Fruit fly (Drosophila melanogaster) whole organism, embryonic: ENCODE data around the gene CG13127.

ENCODE experiments used
- B-H2 ChIP-seq: fragments of 200-800 bp; sonication (Bioruptor generic); optimal IDR thresholded peaks from 2 replicates; lab custom pipeline; 2018; ENCODE audit warnings: missing biosample characterization, mild to moderate bottlenecking, missing genetic modification characterization
- CG10654 ChIP-seq: fragments of 200-800 bp; sonication (Bioruptor generic); optimal IDR thresholded peaks from 2 replicates; lab custom pipeline; 2016; ENCODE audit warnings: missing biosample characterization, missing genetic modification characterization
- CG10959 ChIP-seq: fragments of 200-800 bp; sonication (Bioruptor generic); IDR thresholded peaks from 2 replicates; pipeline ENCODE4 v1.3.6; 2022; ENCODE audit warnings: missing biosample characterization, missing genetic modification characterization
- CG11247 ChIP-seq: fragments of 200-800 bp; sonication (Bioruptor generic); IDR thresholded peaks from 2 replicates; pipeline ENCODE4 v1.3.6; 2022; ENCODE audit warnings: missing biosample characterization, missing genetic modification characterization
- CG11398 ChIP-seq: fragments of 200-800 bp; sonication (Bioruptor generic); optimal IDR thresholded peaks from 2 replicates; lab custom pipeline; 2016; ENCODE audit warnings: missing biosample characterization, missing genetic modification characterization
- CG13624 ChIP-seq: fragments of 200-800 bp; sonication (Bioruptor generic); optimal IDR thresholded peaks from 2 replicates; lab custom pipeline; 2016; ENCODE audit warnings: missing biosample characterization, missing genetic modification characterization
- CG13775 ChIP-seq: fragments of 200-800 bp; sonication (Bioruptor generic); optimal IDR thresholded peaks from 3 replicates; lab custom pipeline; 2017; ENCODE audit warnings: missing biosample characterization, mild to moderate bottlenecking, missing genetic modification characterization
- CG15073 ChIP-seq: fragments of 200-800 bp; sonication (Bioruptor generic); optimal IDR thresholded peaks from 2 replicates; lab custom pipeline; 2016; ENCODE audit warnings: missing biosample characterization, missing genetic modification characterization
- CG17612 ChIP-seq: fragments of 200-800 bp; sonication (Bioruptor generic); IDR thresholded peaks from 2 replicates; pipeline ENCODE4 v1.3.6; 2022; ENCODE audit warnings: missing biosample characterization, missing genetic modification characterization
- CG17912 ChIP-seq: fragments of 200-800 bp; sonication (Bioruptor generic); optimal IDR thresholded peaks from 2 replicates; lab custom pipeline; 2018; ENCODE audit warnings: missing biosample characterization, mild to moderate bottlenecking, missing genetic modification characterization
- CG18476 ChIP-seq: fragments of 200-800 bp; sonication (Bioruptor generic); optimal IDR thresholded peaks from 2 replicates; lab custom pipeline; 2016; ENCODE audit warnings: missing biosample characterization, mild to moderate bottlenecking, missing genetic modification characterization
- CG2116 ChIP-seq: fragments of 200-800 bp; sonication (Bioruptor generic); optimal IDR thresholded peaks from 3 replicates; lab custom pipeline; 2018; ENCODE audit warnings: missing biosample characterization, mild to moderate bottlenecking, missing genetic modification characterization
- CG2875 ChIP-seq: fragments of 200-800 bp; sonication (Bioruptor generic); optimal IDR thresholded peaks from 2 replicates; lab custom pipeline; 2017; ENCODE audit warnings: missing biosample characterization, mild to moderate bottlenecking, missing genetic modification characterization, missing genetic modification reagents
- CG3838 ChIP-seq: fragments of 200-800 bp; sonication (Bioruptor generic); optimal IDR thresholded peaks from 3 replicates; lab custom pipeline; 2016; ENCODE audit warnings: missing biosample characterization, missing genetic modification characterization
- CG3847 ChIP-seq: fragments of 200-800 bp; sonication (Bioruptor generic); IDR thresholded peaks from 2 replicates; pipeline ENCODE4 v1.3.6; 2022; ENCODE audit warnings: missing biosample characterization, missing genetic modification characterization
- CG4360 ChIP-seq: fragments of 200-800 bp; sonication (Bioruptor generic); IDR thresholded peaks from 2 replicates; pipeline ENCODE4 v1.3.6; 2022; ENCODE audit warnings: missing biosample characterization, missing genetic modification characterization
- CG4617 ChIP-seq: fragments of 200-800 bp; sonication (Bioruptor generic); optimal IDR thresholded peaks from 3 replicates; lab custom pipeline; 2016; ENCODE audit warnings: missing biosample characterization, missing genetic modification characterization, borderline replicate concordance
- CG4820 ChIP-seq: fragments of 200-800 bp; sonication (Bioruptor generic); optimal IDR thresholded peaks from 3 replicates; lab custom pipeline; 2016; ENCODE audit warnings: missing biosample characterization, missing genetic modification characterization
- CG6765 ChIP-seq: fragments of 200-800 bp; sonication (Bioruptor generic); optimal IDR thresholded peaks from 3 replicates; lab custom pipeline; 2017; ENCODE audit warnings: missing biosample characterization, mild to moderate bottlenecking, missing genetic modification characterization
- CG9437 ChIP-seq: fragments of 200-800 bp; sonication (Bioruptor generic); optimal IDR thresholded peaks from 2 replicates; lab custom pipeline; 2018; ENCODE audit warnings: missing biosample characterization, mild to moderate bottlenecking, missing genetic modification characterization
- CG9609 ChIP-seq: fragments of 200-800 bp; sonication (Bioruptor generic); optimal IDR thresholded peaks from 3 replicates; lab custom pipeline; 2016; ENCODE audit warnings: missing biosample characterization, missing genetic modification characterization
- Doc2 ChIP-seq: fragments of 200-800 bp; sonication (Bioruptor generic); IDR thresholded peaks from 2 replicates; pipeline ENCODE4 v1.3.6; 2022; ENCODE audit warnings: missing biosample characterization, missing genetic modification characterization
- E2f1 ChIP-seq: fragments of 200-800 bp; sonication (Bioruptor generic); IDR thresholded peaks from 2 replicates; pipeline ENCODE4 v1.3.6; 2022; ENCODE audit warnings: missing biosample characterization, missing genetic modification characterization
- Ets97D ChIP-seq: fragments of 200-800 bp; sonication (Bioruptor generic); optimal IDR thresholded peaks from 3 replicates; lab custom pipeline; 2016; ENCODE audit warnings: missing biosample characterization, missing genetic modification characterization
- Fer2 ChIP-seq: fragments of 200-800 bp; sonication (Bioruptor generic); optimal IDR thresholded peaks from 2 replicates; lab custom pipeline; 2018; ENCODE audit warnings: missing biosample characterization, mild to moderate bottlenecking, missing genetic modification characterization, moderate library complexity
- Hand ChIP-seq: fragments of 200-800 bp; sonication (Bioruptor generic); optimal IDR thresholded peaks from 2 replicates; lab custom pipeline; 2017; ENCODE audit warnings: mild to moderate bottlenecking, missing biosample characterization, missing genetic modification reagents, missing genetic modification characterization
- Jarid2 ChIP-seq: fragments of 200-800 bp; sonication (Bioruptor generic); optimal IDR thresholded peaks from 3 replicates; lab custom pipeline; 2017; ENCODE audit warnings: mild to moderate bottlenecking, missing biosample characterization, missing genetic modification reagents, missing genetic modification characterization
- Lpt ChIP-seq: fragments of >200 bp; optimal IDR thresholded peaks from 2 replicates; lab custom pipeline; 2018; ENCODE audit warnings: missing biosample characterization, missing genetic modification characterization
- MBD-R2 ChIP-seq: fragments of 200-800 bp; sonication (Bioruptor generic); IDR thresholded peaks from 2 replicates; pipeline ENCODE4 v1.3.6; 2022; ENCODE audit warnings: missing biosample characterization, missing genetic modification characterization
- NC2β ChIP-seq: fragments of 200-800 bp; sonication (Bioruptor generic); optimal IDR thresholded peaks from 2 replicates; lab custom pipeline; 2016; ENCODE audit warnings: missing biosample characterization, missing genetic modification characterization
- Nf-YA ChIP-seq: fragments of 200-800 bp; sonication (Bioruptor generic); IDR thresholded peaks from 2 replicates; pipeline ENCODE4 v1.3.6; 2022; ENCODE audit warnings: missing biosample characterization, missing genetic modification characterization
- Rx ChIP-seq: fragments of 200-800 bp; sonication (Bioruptor generic); IDR thresholded peaks from 2 replicates; pipeline ENCODE4 v1.3.6; 2022; ENCODE audit warnings: missing biosample characterization, missing genetic modification characterization
- Six4 ChIP-seq: fragments of 200-800 bp; sonication (Bioruptor generic); optimal IDR thresholded peaks from 2 replicates; lab custom pipeline; 2016; ENCODE audit warnings: missing biosample characterization, missing genetic modification characterization
- Stat92E ChIP-seq, 3 experiments: fragments of >200 bp in 2 of 3; fragments of 200-800 bp in 1 of 3; sonication (Bioruptor generic) in 1 of 3; optimal IDR thresholded peaks; 2 replicates each; lab custom pipeline; 2017 to 2019; ENCODE audit warnings: missing biosample characterization in 3 of 3, missing genetic modification characterization in 3 of 3, mild to moderate bottlenecking in 1 of 3, moderate library complexity in 1 of 3
- ab ChIP-seq: fragments of 200-800 bp; sonication (Bioruptor generic); optimal IDR thresholded peaks from 2 replicates; lab custom pipeline; 2016; ENCODE audit warnings: missing biosample characterization, missing genetic modification characterization
- abd-A ChIP-seq: fragments of 200-800 bp; sonication (Bioruptor generic); optimal IDR thresholded peaks from 3 replicates; lab custom pipeline; 2019; ENCODE audit warnings: missing biosample characterization, mild to moderate bottlenecking, missing genetic modification characterization, moderate library complexity
- ara ChIP-seq: fragments of 200-800 bp; sonication (Bioruptor generic); IDR thresholded peaks from 2 replicates; pipeline ENCODE4 v1.3.6; 2022; ENCODE audit warnings: missing biosample characterization, missing genetic modification characterization
- bbx ChIP-seq: fragments of 200-800 bp; sonication (Bioruptor generic); IDR thresholded peaks from 2 replicates; pipeline ENCODE4 v1.3.6; 2022; ENCODE audit warnings: missing biosample characterization, missing genetic modification characterization; ENCODE audit not compliant: partially characterized antibody
- chn ChIP-seq: fragments of 200-800 bp; sonication (Bioruptor generic); optimal IDR thresholded peaks from 2 replicates; lab custom pipeline; 2016; ENCODE audit warnings: missing biosample characterization, missing genetic modification characterization
- crc ChIP-seq: fragments of 200-800 bp; sonication (Bioruptor generic); optimal IDR thresholded peaks from 2 replicates; lab custom pipeline; 2016; ENCODE audit warnings: missing biosample characterization, missing genetic modification characterization
- da ChIP-seq: fragments of 200-800 bp; sonication (Bioruptor generic); optimal IDR thresholded peaks from 2 replicates; lab custom pipeline; 2016; ENCODE audit warnings: missing biosample characterization, missing genetic modification characterization
- dati ChIP-seq: fragments of 200-800 bp; sonication (Bioruptor generic); IDR thresholded peaks from 2 replicates; pipeline ENCODE4 v1.3.6; 2022; ENCODE audit warnings: missing biosample characterization, missing genetic modification characterization
- emc ChIP-seq: fragments of 200-800 bp; sonication (Bioruptor generic); optimal IDR thresholded peaks from 2 replicates; lab custom pipeline; 2016; ENCODE audit warnings: missing biosample characterization, missing genetic modification characterization
- jumu ChIP-seq: fragments of 200-800 bp; sonication (Bioruptor generic); optimal IDR thresholded peaks from 3 replicates; lab custom pipeline; 2016; ENCODE audit warnings: missing biosample characterization, missing genetic modification characterization
- kah ChIP-seq: fragments of 200-800 bp; sonication (Bioruptor generic); optimal IDR thresholded peaks from 2 replicates; lab custom pipeline; 2018; ENCODE audit warnings: missing biosample characterization, mild to moderate bottlenecking, missing genetic modification characterization
- lmd ChIP-seq: fragments of 200-800 bp; sonication (Bioruptor generic); IDR thresholded peaks from 2 replicates; pipeline ENCODE4 v1.3.6; 2022; ENCODE audit warnings: missing biosample characterization, missing genetic modification characterization
- nerfin-1 ChIP-seq: fragments of 200-800 bp; sonication (Bioruptor generic); optimal IDR thresholded peaks from 3 replicates; lab custom pipeline; 2019; ENCODE audit warnings: missing biosample characterization, mild to moderate bottlenecking, missing genetic modification characterization, moderate library complexity
- ro ChIP-seq: fragments of 200-800 bp; sonication (Bioruptor generic); IDR thresholded peaks from 2 replicates; pipeline ENCODE4 v1.3.6; 2022; ENCODE audit warnings: missing biosample characterization, missing genetic modification characterization
- ssp ChIP-seq: fragments of 200-800 bp; sonication (Bioruptor generic); IDR thresholded peaks from 2 replicates; pipeline ENCODE4 v1.3.6; 2022; ENCODE audit warnings: missing biosample characterization, missing genetic modification characterization
- toy ChIP-seq: fragments of 200-800 bp; sonication (Bioruptor generic); IDR thresholded peaks from 2 replicates; pipeline ENCODE4 v1.3.6; 2022; ENCODE audit warnings: missing biosample characterization, missing genetic modification characterization
- trh ChIP-seq: fragments of 200-800 bp; sonication (Bioruptor generic); optimal IDR thresholded peaks from 2 replicates; lab custom pipeline; 2016; ENCODE audit warnings: missing biosample characterization, missing genetic modification characterization
- twi ChIP-seq: fragments of 200-800 bp; optimal IDR thresholded peaks from 2 replicates; lab custom pipeline; 2019; ENCODE audit warnings: missing biosample characterization, mild to moderate bottlenecking, missing genetic modification characterization, moderate library complexity
- vvl ChIP-seq: fragments of 200-800 bp; sonication (Bioruptor generic); IDR thresholded peaks from 2 replicates; pipeline ENCODE4 v1.3.6; 2022; ENCODE audit warnings: missing biosample characterization, missing genetic modification characterization

The CG13127 gene

DNA sequence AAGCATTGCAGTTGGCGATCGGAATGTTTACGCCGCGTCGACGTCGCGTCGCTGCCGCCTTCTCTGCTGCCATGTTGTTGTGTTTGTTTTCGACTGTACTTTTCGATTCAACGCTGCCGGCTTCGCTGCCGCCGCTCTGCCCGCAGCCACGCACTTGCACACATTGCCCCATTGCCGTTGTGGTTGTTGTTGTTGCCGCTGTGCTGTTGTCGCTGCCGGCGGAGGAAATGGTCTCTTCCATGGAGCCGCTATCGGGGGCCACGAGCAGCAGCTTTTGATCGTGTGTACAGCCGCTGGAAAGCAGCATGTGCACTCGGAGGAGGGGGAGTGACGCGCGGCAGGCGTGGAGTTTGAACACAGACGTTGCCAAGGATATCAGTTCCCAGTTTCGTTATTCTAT, 21.9 kb upstream of the CG13127 start (continued):
- TF ChIP-seq CG9437 (no peak), bbx (0 out of 2 replicates have a peak, but pooled peaks have one; percentile 31), CG6765 (no peak), Six4 (GFP tag; lab: Kevin White, UChicago) (no peak), chn (no peak), CG13624 (GFP tag; lab: Kevin White, UChicago) (no peak), Doc2 (GFP tag; lab: Robert Waterston, UW) (no peak), jumu (peak; percentile 24), ara (no peak), CG17612 (GFP tag; lab: Robert Waterston, UW) (no peak), Nf-YA (GFP tag; lab: Robert Waterston, UW) (no peak), CG3838 (GFP tag; lab: Kevin White, UChicago) (no peak), CG10959 (GFP tag; lab: Robert Waterston, UW) (no peak), twi (no peak), abd-A (no peak), CG3847 (no peak), lmd (no peak), E2f1 (GFP tag; lab: Robert Waterston, UW) (no peak), ro (GFP tag; lab: Robert Waterston, UW) (no peak), CG10654 (GFP tag; lab: Kevin White, UChicago) (no peak), CG9609 (GFP tag; lab: Kevin White, UChicago) (no peak), Hand (GFP tag; lab: Kevin White, UChicago) (no peak), crc (GFP tag; lab: Kevin White, UChicago) (no peak), trh (GFP tag; lab: Kevin White, UChicago) (no peak), vvl (peak; percentile 26; the same call in 1 of the 2 replicates), Rx (GFP tag; lab: Robert Waterston, UW) (no peak), CG17912 (GFP tag; lab: Kevin White, UChicago) (peak; percentile 9), CG2116 (no peak), CG4617 (GFP tag; lab: Kevin White, UChicago) (no peak), ab (GFP tag; lab: Kevin White, UChicago) (no peak), nerfin-1 (tag; lab: Kevin White, UChicago) (peak; percentile 61), NC2β (GFP tag; lab: Kevin White, UChicago) (no peak), CG13775 (GFP tag; lab: Kevin White, UChicago) (no peak), Ets97D (peak; percentile 54), emc (GFP tag; lab: Kevin White, UChicago) (no peak), CG4820 (GFP tag; lab: Kevin White, UChicago) (no peak), Jarid2 (GFP tag; lab: Kevin White, UChicago) (no peak), CG2875 (GFP tag; lab: Kevin White, UChicago) (no peak), CG18476 (GFP tag; lab: Kevin White, UChicago) (no peak), Stat92E (GFP tag; optimal IDR thresholded peaks at IDR 0.05; lab: Kevin White, UChicago) (no peak), CG15073 (GFP tag; lab: Kevin White, UChicago) (no peak), Lpt (GFP tag; lab: Kevin White, UChicago) (no peak), MBD-R2 (GFP tag; lab: Robert Waterston, UW) (no peak), CG11247 (GFP tag; lab: Robert Waterston, UW) (no peak), ssp (GFP tag; lab: Robert Waterston, UW) (no peak), dati (GFP tag; lab: Robert Waterston, UW) (no peak), toy (GFP tag; lab: Robert Waterston, UW) (no peak), Fer2 (no peak), da (no peak), kah (no peak), B-H2 (no peak), CG11398 (GFP tag; lab: Kevin White, UChicago) (no peak), CG4360 (peak; percentile 99)
